Worm (Caenorhabditis elegans) whole organism, L1 larva: ENCODE data around the gene msp-49.

Source experiments
- alr-1 ChIP-seq: fragments of 200-800 bp; sonication (Bioruptor generic); optimal IDR thresholded peaks from 2 replicates; lab custom pipeline; 2018; ENCODE audit warnings: borderline replicate concordance, mild to moderate bottlenecking, missing genetic modification characterization, missing compliant biosample characterization
- ceh-8 ChIP-seq: fragments of 200-800 bp; sonication (Bioruptor generic); optimal IDR thresholded peaks from 2 replicates; lab custom pipeline; 2018; ENCODE audit warnings: mild to moderate bottlenecking, missing genetic modification characterization, moderate library complexity, missing compliant biosample characterization
- ceh-82 ChIP-seq, 3 experiments: fragments of 150-350 bp in 1 of 3; sonication (generic microtip) in 2 of 3; optimal IDR thresholded peaks; 2 replicates each; lab custom pipeline; 2014 to 2017; ENCODE audit warnings: missing biosample characterization in 3 of 3, missing genetic modification characterization in 3 of 3
- elt-3 ChIP-seq, 6 experiments: fragments of 150-350 bp in 1 of 6; sonication (generic microtip); optimal IDR thresholded peaks; 2 replicates each; lab custom pipeline; 2017 to 2018; ENCODE audit warnings: missing biosample characterization in 6 of 6, missing genetic modification characterization in 6 of 6, inconsistent platforms in 1 of 6
- mef-2 ChIP-seq: fragments of 150-350 bp; optimal IDR thresholded peaks from 2 replicates; lab custom pipeline; 2014; ENCODE audit warnings: missing biosample characterization, missing genetic modification characterization
- pag-3 ChIP-seq: sonication (generic microtip); optimal IDR thresholded peaks from 2 replicates; lab custom pipeline; 2017; ENCODE audit warnings: missing genetic modification characterization, mild to moderate bottlenecking, missing compliant biosample characterization, antibody characterized with exemption, borderline replicate concordance; ENCODE audit not compliant: insufficient read depth
- pax-3 ChIP-seq: fragments of 200-800 bp; sonication (Bioruptor generic); optimal IDR thresholded peaks from 2 replicates; lab custom pipeline; 2018; ENCODE audit warnings: mild to moderate bottlenecking, missing genetic modification characterization, moderate library complexity, missing compliant biosample characterization
- pqm-1 ChIP-seq: sonication (generic microtip); optimal IDR thresholded peaks from 3 replicates; lab custom pipeline; 2017; ENCODE audit warnings: missing biosample characterization, missing genetic modification characterization

DNA sequence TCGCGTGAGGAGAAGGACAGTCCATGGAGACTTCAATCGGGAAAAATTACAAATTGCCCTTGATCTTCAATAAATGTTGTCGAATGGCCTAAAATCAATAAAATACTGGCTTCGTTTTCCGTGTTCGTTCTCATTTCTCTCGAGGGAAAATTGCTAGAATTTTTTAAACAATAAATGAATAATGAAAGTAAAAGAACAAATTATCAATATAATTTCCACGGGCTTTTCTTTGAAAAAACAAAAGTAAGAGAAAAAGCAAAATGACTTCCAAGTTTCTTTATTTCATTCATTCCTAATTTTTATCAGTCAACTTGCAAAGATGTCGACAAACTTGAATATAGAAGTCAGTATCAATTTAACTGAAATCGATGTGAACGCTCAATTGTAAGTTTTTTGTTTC is 18.5 kb downstream of the msp-49 start, which contains the start of gene C34F11.1:
- TF ChIP-seq mef-2 (tag; lab: Kevin White, UChicago): no peak
- no peak for TF ChIP-seq pqm-1 (tag; lab: Kevin White, UChicago)
- no peak for TF ChIP-seq alr-1
- TF ChIP-seq ceh-82 (tag; optimal IDR thresholded peaks at IDR 0.05; lab: Kevin White, UChicago): no peak
- TF ChIP-seq pag-3 (tag; lab: Kevin White, UChicago): no peak
- no peak for TF ChIP-seq ceh-8 (GFP tag; lab: Kevin White, UChicago)
- no peak for TF ChIP-seq pax-3 (tag; lab: Kevin White, UChicago)
- TF ChIP-seq elt-3 (tag; optimal IDR thresholded peaks at IDR 0.05; lab: Kevin White, UChicago): no peak
